Fruit fly (Drosophila melanogaster): ENCODE measurements around the gene Ilp1.

DNA sequence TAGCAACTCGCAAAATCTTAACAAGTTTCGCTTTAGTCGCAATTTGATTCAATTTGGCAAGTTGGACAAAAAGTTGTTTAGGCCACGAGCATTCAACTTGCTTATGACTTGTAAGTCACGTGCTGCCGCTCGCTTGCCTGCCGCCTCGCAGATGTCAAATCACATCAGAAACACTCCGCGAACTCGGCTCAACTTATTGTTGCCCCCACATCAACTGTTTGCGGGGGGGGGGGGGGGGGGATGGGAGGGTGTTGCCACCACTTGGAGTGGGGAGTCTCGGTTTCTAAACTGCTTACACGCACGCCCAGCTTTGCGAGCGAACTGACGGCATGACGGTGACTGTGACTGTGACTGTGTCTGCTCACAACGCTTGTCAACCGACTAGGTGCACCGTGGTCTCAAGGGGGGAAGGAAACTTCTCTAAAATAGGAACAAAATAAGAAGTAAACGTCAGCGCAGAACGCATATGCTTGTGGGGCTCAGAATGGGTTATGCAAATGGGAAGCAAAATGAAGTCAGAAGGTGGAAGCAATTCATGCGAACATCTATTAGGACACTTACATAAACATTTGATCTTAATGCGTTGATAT, 21.3 kb upstream of the Ilp1 start:
- TF ChIP-seq dsf (GFP tag; optimal IDR thresholded peaks at IDR 0.05; ENCODE audit: borderline replicate concordance) (no peak), Vsx2 (GFP tag; optimal IDR thresholded peaks at IDR 0.05; ENCODE audit: partially characterized antibody) (no peak), Sp1 (GFP tag; optimal IDR thresholded peaks at IDR 0.05) (no peak), brk (GFP tag; optimal IDR thresholded peaks at IDR 0.05) (no peak), fru (GFP tag; optimal IDR thresholded peaks at IDR 0.05) (no peak), psq (GFP tag; optimal IDR thresholded peaks at IDR 0.05) (no peak), Jra (GFP tag; optimal IDR thresholded peaks at IDR 0.05) (no peak), OdsH (GFP tag; optimal IDR thresholded peaks at IDR 0.05) (no peak), dmrt93B (GFP tag; optimal IDR thresholded peaks at IDR 0.05) (no peak)

Data from whole organism, wandering third instar larva.